Worm (Caenorhabditis elegans) whole organism, L3 larva: ENCODE data around the gene vrp-1.

Source experiments
- R02D3.7 ChIP-seq: fragments of 150-350 bp; optimal IDR thresholded peaks from 2 replicates; lab custom pipeline; 2014; ENCODE audit warnings: missing biosample characterization, missing genetic modification characterization
- ama-1 ChIP-seq: fragments of 150-350 bp; optimal IDR thresholded peaks from 2 replicates; lab custom pipeline; 2018
- ceh-9 ChIP-seq: sonication (generic microtip); optimal IDR thresholded peaks from 2 replicates; lab custom pipeline; 2018; ENCODE audit warnings: missing biosample characterization, missing genetic modification characterization
- elt-1 ChIP-seq: fragments of 150-350 bp; optimal IDR thresholded peaks from 2 replicates; lab custom pipeline; 2014; ENCODE audit warnings: missing biosample characterization, missing genetic modification characterization
- fkh-10 ChIP-seq: sonication (generic microtip); optimal IDR thresholded peaks from 2 replicates; lab custom pipeline; 2017; ENCODE audit warnings: missing biosample characterization, missing genetic modification reagents, missing genetic modification characterization
- jun-1 ChIP-seq: fragments of 150-350 bp; optimal IDR thresholded peaks from 2 replicates; lab custom pipeline; 2014; ENCODE audit warnings: missing biosample characterization, missing genetic modification reagents, missing genetic modification characterization
- nhr-11 ChIP-seq: fragments of 150-350 bp; optimal IDR thresholded peaks from 2 replicates; lab custom pipeline; 2014; ENCODE audit warnings: missing biosample characterization, missing genetic modification characterization
- nhr-237 ChIP-seq: fragments of 150-350 bp; optimal IDR thresholded peaks from 2 replicates; lab custom pipeline; 2014; ENCODE audit warnings: missing biosample characterization, missing genetic modification characterization
- nhr-76 ChIP-seq: fragments of 150-350 bp; sonication (generic microtip); optimal IDR thresholded peaks from 5 replicates; lab custom pipeline; 2014; ENCODE audit warnings: missing biosample characterization, missing genetic modification characterization
- pqm-1 ChIP-seq: fragments of 150-350 bp; optimal IDR thresholded peaks from 2 replicates; lab custom pipeline; 2017; ENCODE audit warnings: missing biosample characterization, missing genetic modification characterization, inconsistent platforms
- unc-62 ChIP-seq: fragments of 150-350 bp; sonication (generic microtip); optimal IDR thresholded peaks from 4 replicates; lab custom pipeline; 2014; ENCODE audit warnings: missing biosample characterization, missing genetic modification reagents, missing genetic modification characterization

DNA sequence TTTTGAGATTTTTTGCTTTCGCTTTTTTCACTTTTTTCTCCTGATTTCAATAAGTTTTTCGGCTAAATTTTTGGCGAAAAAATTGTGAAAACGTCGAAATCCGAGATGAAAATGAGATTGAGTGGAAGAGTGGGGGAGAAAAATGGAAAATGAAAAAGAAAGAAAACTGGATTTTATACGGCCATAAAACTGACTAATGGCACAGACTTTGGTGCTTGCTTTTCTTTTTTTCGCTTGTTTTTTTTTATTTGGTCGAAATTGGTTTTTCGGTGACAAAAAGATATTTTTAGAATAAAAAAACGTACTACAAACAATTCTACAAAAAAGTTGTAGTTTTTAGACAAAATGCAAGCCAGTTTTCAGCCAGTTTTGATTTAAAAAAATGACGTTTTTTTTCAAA lies 9.6 kb upstream of the vrp-1 start:
- TF ChIP-seq nhr-237 (tag; lab: Kevin White, UChicago), result no peak
- TF ChIP-seq ceh-9 (tag; lab: Kevin White, UChicago), result no peak
- TF ChIP-seq elt-1 (tag; lab: Kevin White, UChicago), result no peak
- no peak for TF ChIP-seq fkh-10
- no peak for TF ChIP-seq pqm-1 (tag; lab: Kevin White, UChicago)
- TF ChIP-seq jun-1 (tag; lab: Kevin White, UChicago), result no peak
- no peak for TF ChIP-seq unc-62 (GFP tag; lab: Kevin White, UChicago)
- TF ChIP-seq R02D3.7 (tag; lab: Kevin White, UChicago), result no peak
- TF ChIP-seq nhr-11 (tag; lab: Kevin White, UChicago), result no peak
- TF ChIP-seq nhr-76, result no peak
- no peak for TF ChIP-seq ama-1 (lab: Kevin White, UChicago)
